Worm (Caenorhabditis elegans): Measurements from ENCODE around the gene srx-50.

The srx-50 gene

DNA sequence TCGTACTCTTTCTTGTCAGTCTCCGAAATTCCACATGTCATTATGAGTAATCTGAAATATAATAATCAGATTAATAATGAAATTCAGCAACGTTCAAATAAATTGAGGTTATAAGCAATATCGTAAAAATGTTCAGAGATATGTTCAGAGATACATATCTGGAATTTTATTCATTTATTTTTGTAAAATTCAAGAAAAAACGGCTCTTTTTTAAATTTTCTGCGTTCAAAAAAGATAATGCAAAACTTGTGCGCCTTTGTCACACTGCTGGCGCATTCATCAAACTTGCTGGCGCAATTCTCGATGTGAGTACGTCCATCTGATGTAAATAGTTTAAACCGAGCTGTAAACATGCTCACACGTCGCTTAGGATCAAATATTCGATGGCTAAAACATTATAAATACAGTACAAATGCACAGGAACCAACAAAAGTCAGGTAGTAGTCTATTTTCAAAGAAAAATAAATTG is 45.5 kb downstream of the srx-50 start, which contains the start of the genes rde-8 and ZC477.3 (continued):
- TF ChIP-seq Y116A8C.19 (tag; optimal IDR thresholded peaks at IDR 0.05; ENCODE audit: borderline replicate concordance): no peak
- peak; percentile 82 for TF ChIP-seq xbp-1 (tag; optimal IDR thresholded peaks at IDR 0.05)
- peak; percentile 81 for TF ChIP-seq nhr-20 (tag; optimal IDR thresholded peaks at IDR 0.05)
- TF ChIP-seq lsy-2 (tag; optimal IDR thresholded peaks at IDR 0.05): peak; percentile 85 to 86
- peak; percentile 57 for TF ChIP-seq blmp-1 (tag; optimal IDR thresholded peaks at IDR 0.05)
- TF ChIP-seq lin-13 (GFP tag; optimal IDR thresholded peaks at IDR 0.05): peak; percentile 34
- TF ChIP-seq lin-39 (tag; optimal IDR thresholded peaks at IDR 0.05): peak; percentile 64
- peak; percentile 48 for TF ChIP-seq fkh-8 (tag; optimal IDR thresholded peaks at IDR 0.05)
- no peak for TF ChIP-seq pax-3 (tag; optimal IDR thresholded peaks at IDR 0.05)
- TF ChIP-seq nhr-84 (tag; optimal IDR thresholded peaks at IDR 0.05): no peak
- TF ChIP-seq unc-130 (tag; optimal IDR thresholded peaks at IDR 0.05): peak; percentile 67
- no peak for TF ChIP-seq fkh-10 (GFP tag; optimal IDR thresholded peaks at IDR 0.05)
- peak; percentile 89 for TF ChIP-seq rnt-1 (tag; optimal IDR thresholded peaks at IDR 0.05)
- peak; percentile 74 for TF ChIP-seq skn-1 (tag; optimal IDR thresholded peaks at IDR 0.05)
- TF ChIP-seq F16B12.6 (tag; optimal IDR thresholded peaks at IDR 0.05): peak; percentile 48
- TF ChIP-seq ztf-11 (tag; optimal IDR thresholded peaks at IDR 0.05): peak in 1 of 2 experiments; percentile 19
- TF ChIP-seq hlh-4 (tag; optimal IDR thresholded peaks at IDR 0.05): no peak
- TF ChIP-seq nhr-90 (tag; optimal IDR thresholded peaks at IDR 0.05; ENCODE audit: poor library complexity): peak; percentile 85
- TF ChIP-seq pag-3 (tag; optimal IDR thresholded peaks at IDR 0.05; ENCODE audit: borderline replicate concordance, insufficient read depth): no peak
- no peak for TF ChIP-seq nhr-76 (tag; optimal IDR thresholded peaks at IDR 0.05)
- TF ChIP-seq snu-23 (GFP tag; optimal IDR thresholded peaks at IDR 0.05): peak; percentile 90
- peak; percentile 57 for TF ChIP-seq egl-13 (tag; optimal IDR thresholded peaks at IDR 0.05)
- TF ChIP-seq dsc-1 (tag; optimal IDR thresholded peaks at IDR 0.05): peak; percentile 83
- peak; percentile 78 for TF ChIP-seq unc-86 (tag; optimal IDR thresholded peaks at IDR 0.05)
- TF ChIP-seq C16A3.4 (tag; optimal IDR thresholded peaks at IDR 0.05): peak; percentile 71
- peak; percentile 68 for TF ChIP-seq nhr-85 (tag)
- no peak for TF ChIP-seq ets-5 (GFP tag; IDR thresholded peaks at IDR 0.05)
- peak; percentile 5 for TF ChIP-seq nhr-77 (tag; optimal IDR thresholded peaks at IDR 0.05)
- no peak for TF ChIP-seq nhr-28 (tag; optimal IDR thresholded peaks at IDR 0.05)
- TF ChIP-seq nhr-11 (tag; optimal IDR thresholded peaks at IDR 0.05): peak; percentile 37
- no peak for TF ChIP-seq nhr-237 (tag; optimal IDR thresholded peaks at IDR 0.05)
- TF ChIP-seq ama-1 (optimal IDR thresholded peaks at IDR 0.05): peak; percentile 17
- TF ChIP-seq ztf-4 (tag; optimal IDR thresholded peaks at IDR 0.05): no peak

DNA sequence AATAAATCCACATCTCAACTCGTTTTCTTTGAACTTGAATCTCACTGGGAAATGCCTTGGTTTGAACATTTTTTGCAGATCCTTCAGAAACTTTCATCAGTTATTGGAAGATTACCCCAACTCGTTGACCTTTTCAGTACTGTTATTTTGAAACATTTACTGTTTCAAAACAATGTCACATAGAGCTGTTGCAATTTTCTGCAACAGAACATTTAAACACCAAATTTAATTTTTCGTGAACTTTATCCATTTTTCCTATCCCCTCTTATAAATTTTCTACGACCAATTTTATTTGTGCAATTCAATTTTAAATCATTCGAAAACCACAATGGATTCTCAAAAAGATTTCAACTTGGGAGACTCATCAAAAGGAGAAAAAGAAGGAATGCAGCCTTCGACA is 50.1 kb downstream of the srx-50 start, which contains the start of gene ZC477.2:
ZC477.2 (plus strand) TSS at position 301 of the 400 bp plus-strand sequence.
- TF ChIP-seq unc-130 (tag; optimal IDR thresholded peaks at IDR 0.05) (no peak), unc-86 (tag; optimal IDR thresholded peaks at IDR 0.05) (no peak), ces-1 (GFP tag; optimal IDR thresholded peaks at IDR 0.05) (no peak), C04F5.9 (tag; optimal IDR thresholded peaks at IDR 0.05) (no peak), Y116A8C.19 (tag; optimal IDR thresholded peaks at IDR 0.05; ENCODE audit: borderline replicate concordance) (no peak), tbx-2 (tag; optimal IDR thresholded peaks at IDR 0.05) (no peak), sup-37 (GFP tag; optimal IDR thresholded peaks at IDR 0.05) (no peak), blmp-1 (tag; optimal IDR thresholded peaks at IDR 0.05) (no peak), efl-1 (optimal IDR thresholded peaks at IDR 0.05) (no peak), efl-1 (GFP tag; optimal IDR thresholded peaks at IDR 0.05 in 1 of 2) (no peak), vab-15 (tag; optimal IDR thresholded peaks at IDR 0.05) (no peak), egl-27 (tag; optimal IDR thresholded peaks at IDR 0.05) (no peak), unc-30 (tag; optimal IDR thresholded peaks at IDR 0.05) (no peak), fkh-10 (GFP tag; optimal IDR thresholded peaks at IDR 0.05) (no peak)

Data from whole organism, L1 larva.